Worm (Caenorhabditis elegans) whole organism, L4 larva: ENCODE measurements around the gene ints-5.

Source experiments
- F10B5.3 ChIP-seq: sonication (generic microtip); optimal IDR thresholded peaks from 2 replicates; lab custom pipeline; 2016; ENCODE audit warnings: mild to moderate bottlenecking, missing genetic modification characterization, missing compliant biosample characterization
- F37D6.2 ChIP-seq: sonication (generic microtip); optimal IDR thresholded peaks from 2 replicates; lab custom pipeline; 2016; ENCODE audit warnings: mild to moderate bottlenecking, missing genetic modification characterization, missing compliant biosample characterization
- F44E2.7 ChIP-seq: fragments of 200-800 bp; sonication (Bioruptor generic); IDR thresholded peaks from 2 replicates; pipeline ENCODE4 v2.1.2; 2022; ENCODE audit warnings: missing genetic modification characterization, missing compliant biosample characterization
- F49E8.2 ChIP-seq: sonication (generic microtip); optimal IDR thresholded peaks from 2 replicates; lab custom pipeline; 2016; ENCODE audit warnings: missing compliant biosample characterization, mild to moderate bottlenecking, missing genetic modification characterization, borderline replicate concordance
- T20F7.1 ChIP-seq: fragments of 200-800 bp; sonication (Bioruptor generic); optimal IDR thresholded peaks from 2 replicates; lab custom pipeline; 2018; ENCODE audit warnings: mild to moderate bottlenecking, missing genetic modification characterization, missing compliant biosample characterization
- Y48G9A.11 ChIP-seq: fragments of 200-800 bp; sonication (Bioruptor generic); IDR thresholded peaks from 2 replicates; pipeline ENCODE4 v1.3.6; 2022; ENCODE audit warnings: missing genetic modification reagents, missing genetic modification characterization, missing compliant biosample characterization
- ZK337.2 ChIP-seq: fragments of 200-800 bp; sonication (Bioruptor generic); IDR thresholded peaks from 2 replicates; pipeline ENCODE4 v1.3.6; 2022; ENCODE audit warnings: missing genetic modification reagents, missing genetic modification characterization, missing compliant biosample characterization
- aha-1 ChIP-seq: fragments of 150-350 bp; peaks from one replicate; lab custom pipeline; 2014; ENCODE audit warnings: missing biosample characterization, missing genetic modification characterization
- ama-1 ChIP-seq: fragments of 150-350 bp; optimal IDR thresholded peaks from 2 replicates; lab custom pipeline; 2014; ENCODE audit warnings: inconsistent platforms, mixed read lengths
- arid-1 ChIP-seq: fragments of 200-800 bp; sonication (Bioruptor generic); conservative IDR thresholded peaks from 2 replicates; pipeline ENCODE4 v1.3.6; 2022; ENCODE audit warnings: missing genetic modification reagents, missing genetic modification characterization, missing compliant biosample characterization
- ceh-20 ChIP-seq: fragments of 200-800 bp; sonication (Bioruptor generic); IDR thresholded peaks from 2 replicates; pipeline ENCODE4 v1.3.6; 2022; ENCODE audit warnings: missing genetic modification reagents, missing genetic modification characterization, missing compliant biosample characterization
- ceh-28 ChIP-seq: fragments of 150-350 bp; optimal IDR thresholded peaks from 2 replicates; lab custom pipeline; 2014; ENCODE audit warnings: missing biosample characterization, missing genetic modification reagents, missing genetic modification characterization
- ceh-62 ChIP-seq: sonication (generic microtip); optimal IDR thresholded peaks from 2 replicates; lab custom pipeline; 2017; ENCODE audit warnings: missing biosample characterization, missing genetic modification characterization
- ceh-82 ChIP-seq: sonication (generic microtip); optimal IDR thresholded peaks from 2 replicates; lab custom pipeline; 2017; ENCODE audit warnings: missing biosample characterization, missing genetic modification characterization
- daf-12 ChIP-seq: fragments of 150-350 bp; optimal IDR thresholded peaks from 2 replicates; lab custom pipeline; 2014; ENCODE audit warnings: missing biosample characterization, missing genetic modification reagents, missing genetic modification characterization
- daf-19 ChIP-seq: fragments of 200-800 bp; sonication (Bioruptor generic); conservative IDR thresholded peaks from 2 replicates; pipeline ENCODE4 v1.3.6; 2022; ENCODE audit warnings: missing genetic modification characterization, missing compliant biosample characterization
- daf-8 ChIP-seq: fragments of 200-800 bp; sonication (Bioruptor generic); IDR thresholded peaks from 2 replicates; pipeline ENCODE4 v1.3.6; 2022; ENCODE audit warnings: missing genetic modification characterization, missing compliant biosample characterization
- dmd-8 ChIP-seq: fragments of 200-800 bp; sonication (Bioruptor generic); IDR thresholded peaks from 2 replicates; pipeline ENCODE4 v1.3.6; 2022; ENCODE audit warnings: missing genetic modification characterization, missing compliant biosample characterization
- dmd-9 ChIP-seq: fragments of 200-800 bp; sonication (Bioruptor generic); IDR thresholded peaks from 2 replicates; pipeline ENCODE4 v1.3.6; 2022; ENCODE audit warnings: missing genetic modification reagents, missing genetic modification characterization, missing compliant biosample characterization
- duxl-1 ChIP-seq: sonication (generic microtip); optimal IDR thresholded peaks from 2 replicates; lab custom pipeline; 2016; ENCODE audit warnings: mild to moderate bottlenecking, missing genetic modification characterization, moderate library complexity, missing compliant biosample characterization; ENCODE audit not compliant: poor library complexity
- dve-1 ChIP-seq: sonication (generic microtip); optimal IDR thresholded peaks from 2 replicates; lab custom pipeline; 2017; ENCODE audit warnings: antibody characterized with exemption, mild to moderate bottlenecking, missing genetic modification characterization, missing compliant biosample characterization; ENCODE audit not compliant: insufficient read depth
- fkh-10 ChIP-seq: fragments of 150-350 bp; optimal IDR thresholded peaks from 2 replicates; lab custom pipeline; 2014; ENCODE audit warnings: missing biosample characterization, missing genetic modification reagents, missing genetic modification characterization
- fos-1 ChIP-seq: fragments of 150-350 bp; optimal IDR thresholded peaks from 2 replicates; lab custom pipeline; 2014; ENCODE audit warnings: missing biosample characterization, missing genetic modification characterization
- hif-1 ChIP-seq, 2 experiments: sonication (generic microtip); optimal IDR thresholded peaks; 2 replicates each; lab custom pipeline; 2016 to 2017; ENCODE audit warnings: missing compliant biosample characterization in 2 of 2, missing genetic modification characterization in 2 of 2, missing genetic modification reagents in 2 of 2, missing genotype in 2 of 2, mild to moderate bottlenecking in 1 of 2
- hlh-11 ChIP-seq: fragments of 200-800 bp; sonication (Bioruptor generic); optimal IDR thresholded peaks from 2 replicates; lab custom pipeline; 2018; ENCODE audit warnings: mild to moderate bottlenecking, missing genetic modification characterization, missing compliant biosample characterization
- hlh-30 ChIP-seq: sonication (generic microtip); optimal IDR thresholded peaks from 2 replicates; lab custom pipeline; 2017; ENCODE audit warnings: antibody characterized with exemption, mild to moderate bottlenecking, missing genetic modification characterization, missing compliant biosample characterization; ENCODE audit not compliant: insufficient read depth
- hmg-1.1 ChIP-seq: fragments of 200-800 bp; sonication (Bioruptor generic); IDR thresholded peaks from 2 replicates; pipeline ENCODE4 v1.3.6; 2022; ENCODE audit warnings: missing genetic modification reagents, missing genetic modification characterization, missing compliant biosample characterization
- lim-7 ChIP-seq: fragments of 200-800 bp; sonication (Bioruptor generic); IDR thresholded peaks from 2 replicates; pipeline ENCODE4 v1.3.6; 2022; ENCODE audit warnings: missing genetic modification characterization, missing compliant biosample characterization
- lin-13 ChIP-seq: fragments of 150-350 bp; optimal IDR thresholded peaks from 2 replicates; lab custom pipeline; 2014; ENCODE audit warnings: missing biosample characterization, missing genetic modification reagents, missing genetic modification characterization
- lin-15B ChIP-seq: fragments of 150-350 bp; sonication (generic microtip); optimal IDR thresholded peaks from 3 replicates; lab custom pipeline; 2014; ENCODE audit warnings: missing biosample characterization, missing genetic modification characterization
- lin-29 ChIP-seq: fragments of 200-800 bp; sonication (Bioruptor generic); IDR thresholded peaks from 2 replicates; pipeline ENCODE4 v1.3.6; 2022; ENCODE audit warnings: missing genetic modification reagents, missing genetic modification characterization, missing compliant biosample characterization
- lin-38 ChIP-seq: fragments of 200-800 bp; sonication (Bioruptor generic); IDR thresholded peaks from 2 replicates; pipeline ENCODE4 v1.3.6; 2022; ENCODE audit warnings: missing genetic modification reagents, missing genetic modification characterization, missing compliant biosample characterization
- mxl-2 ChIP-seq: fragments of 200-800 bp; sonication (Bioruptor generic); conservative IDR thresholded peaks from 2 replicates; pipeline ENCODE4 v1.3.6; 2022; ENCODE audit warnings: missing genetic modification reagents, missing genetic modification characterization, missing compliant biosample characterization
- mxl-3 ChIP-seq: fragments of 200-800 bp; sonication (Bioruptor generic); optimal IDR thresholded peaks from 2 replicates; lab custom pipeline; 2018; ENCODE audit warnings: mild to moderate bottlenecking, missing genetic modification characterization, missing compliant biosample characterization
- nhr-10 ChIP-seq: fragments of 150-350 bp; optimal IDR thresholded peaks from 2 replicates; lab custom pipeline; 2014; ENCODE audit warnings: missing biosample characterization, missing genetic modification characterization
- nhr-111 ChIP-seq: fragments of 200-800 bp; sonication (Bioruptor generic); optimal IDR thresholded peaks from 2 replicates; lab custom pipeline; 2018; ENCODE audit warnings: mild to moderate bottlenecking, missing genetic modification characterization, missing compliant biosample characterization
- nhr-25 ChIP-seq: sonication (generic microtip); optimal IDR thresholded peaks from 2 replicates; lab custom pipeline; 2017; ENCODE audit warnings: missing genetic modification characterization, mild to moderate bottlenecking, missing compliant biosample characterization, antibody characterized with exemption, moderate library complexity, borderline replicate concordance; ENCODE audit not compliant: insufficient read depth
- nhr-48 ChIP-seq: sonication (generic microtip); optimal IDR thresholded peaks from 2 replicates; lab custom pipeline; 2016; ENCODE audit warnings: mild to moderate bottlenecking, missing genetic modification characterization, missing compliant biosample characterization
- nhr-76 ChIP-seq: fragments of 150-350 bp; optimal IDR thresholded peaks from 2 replicates; lab custom pipeline; 2014; ENCODE audit warnings: missing biosample characterization, missing genetic modification characterization
- nhr-77 ChIP-seq: fragments of 150-350 bp; optimal IDR thresholded peaks from 2 replicates; lab custom pipeline; 2014; ENCODE audit warnings: missing biosample characterization, missing genetic modification characterization
- php-3 ChIP-seq: fragments of 200-800 bp; sonication (Bioruptor generic); IDR thresholded peaks from 2 replicates; pipeline ENCODE4 v1.3.6; 2022; ENCODE audit warnings: missing genetic modification reagents, missing genetic modification characterization, missing compliant biosample characterization
- pqm-1 ChIP-seq: sonication (generic microtip); optimal IDR thresholded peaks from 2 replicates; lab custom pipeline; 2017; ENCODE audit warnings: missing biosample characterization, missing genetic modification characterization
- rbr-2 ChIP-seq: sonication (generic microtip); optimal IDR thresholded peaks from 2 replicates; lab custom pipeline; 2016; ENCODE audit warnings: missing genotype, missing genetic modification characterization, missing compliant biosample characterization
- saeg-2 ChIP-seq: fragments of 200-800 bp; sonication (Bioruptor generic); IDR thresholded peaks from 2 replicates; pipeline ENCODE4 v1.3.6; 2022; ENCODE audit warnings: missing genetic modification reagents, missing genetic modification characterization, missing compliant biosample characterization
- snpc-4 ChIP-seq: fragments of 150-350 bp; optimal IDR thresholded peaks from 2 replicates; lab custom pipeline; 2014; ENCODE audit warnings: missing biosample characterization, missing genetic modification characterization
- spr-1 ChIP-seq: sonication (generic microtip); optimal IDR thresholded peaks from 2 replicates; lab custom pipeline; 2016; ENCODE audit warnings: mild to moderate bottlenecking, missing genetic modification characterization, missing compliant biosample characterization
- spr-3 ChIP-seq: fragments of 200-800 bp; sonication (Bioruptor generic); optimal IDR thresholded peaks from 2 replicates; lab custom pipeline; 2018; ENCODE audit warnings: mild to moderate bottlenecking, missing genetic modification characterization, missing compliant biosample characterization
- unc-130 ChIP-seq: sonication (generic microtip); optimal IDR thresholded peaks from 2 replicates; lab custom pipeline; 2016; ENCODE audit warnings: missing genetic modification reagents, missing genetic modification characterization, missing compliant biosample characterization
- unc-62 ChIP-seq, 3 experiments: fragments of 150-350 bp in 1 of 3; sonication (generic microtip); optimal IDR thresholded peaks in 2 of 3; peaks in 1 of 3; 1 replicate in 1 of 3; 2 replicates in 2 of 3; lab custom pipeline; 2014 to 2017; ENCODE audit warnings: missing biosample characterization in 3 of 3, missing genetic modification characterization in 3 of 3, missing genetic modification reagents in 3 of 3, missing genotype in 1 of 3
- vab-7 ChIP-seq: fragments of 200-800 bp; sonication (Bioruptor generic); IDR thresholded peaks from 2 replicates; pipeline ENCODE4 v1.3.6; 2022; ENCODE audit warnings: missing genetic modification reagents, missing genetic modification characterization, missing compliant biosample characterization
- zag-1 ChIP-seq: fragments of 150-350 bp; optimal IDR thresholded peaks from 2 replicates; lab custom pipeline; 2014; ENCODE audit warnings: missing biosample characterization, missing genetic modification characterization
- ztf-11 ChIP-seq: fragments of 150-350 bp; optimal IDR thresholded peaks from 2 replicates; lab custom pipeline; 2014; ENCODE audit warnings: missing biosample characterization, missing genetic modification characterization

The ints-5 gene

ce11 chrV:18533606-18534005, at the start of gene ints-5:
TSS of gene ints-5 (plus strand) at chrV:18533953.
- TF ChIP-seq zag-1 (no peak), lin-38 (peak; percentile 96), daf-12 (tag; lab: Kevin White, UChicago) (no peak), T20F7.1 (GFP tag; lab: Kevin White, UChicago) (no peak), dmd-8 (GFP tag; lab: Robert Waterston, UW) (no peak), snpc-4 (tag; lab: Kevin White, UChicago) (no peak), F44E2.7 (GFP tag; lab: Robert Waterston, UW) (no peak), duxl-1 (no peak), hif-1 (tag; optimal IDR thresholded peaks at IDR 0.05; lab: Kevin White, UChicago) (no peak), ceh-20 (GFP tag; lab: Robert Waterston, UW) (no peak), ceh-62 (tag; lab: Kevin White, UChicago) (no peak), nhr-25 (tag; lab: Kevin White, UChicago) (no peak), lin-29 (GFP tag; lab: Robert Waterston, UW) (no peak), F49E8.2 (tag; lab: Kevin White, UChicago) (no peak), dmd-9 (no peak), lin-15B (tag; lab: Kevin White, UChicago) (no peak), dve-1 (tag; lab: Kevin White, UChicago) (peak; percentile 4), ceh-28 (tag; lab: Kevin White, UChicago) (no peak), spr-3 (no peak), rbr-2 (tag; lab: Kevin White, UChicago) (no peak), hlh-11 (tag; lab: Kevin White, UChicago) (peak; percentile 10), nhr-77 (tag; lab: Kevin White, UChicago) (no peak), vab-7 (no peak), F37D6.2 (tag; lab: Kevin White, UChicago) (no peak), nhr-76 (tag; lab: Kevin White, UChicago) (no peak), ZK337.2 (GFP tag; lab: Robert Waterston, UW) (no peak), daf-8 (no peak), hmg-1.1 (GFP tag; lab: Robert Waterston, UW) (no peak), unc-62 (GFP tag; optimal IDR thresholded peaks at IDR 0.05 in 1 of 2; lab: Kevin White, UChicago) (no peak), unc-62 (tag; optimal IDR thresholded peaks at IDR 0.05; lab: Kevin White, UChicago) (no peak), php-3 (GFP tag; lab: Robert Waterston, UW) (no peak), ceh-82 (tag; lab: Kevin White, UChicago) (no peak), spr-1 (tag; lab: Kevin White, UChicago) (no peak), lim-7 (GFP tag; lab: Robert Waterston, UW) (no peak), ztf-11 (tag; lab: Kevin White, UChicago) (no peak), Y48G9A.11 (GFP tag; lab: Robert Waterston, UW) (no peak), aha-1 (tag; lab: Kevin White, UChicago) (peak; percentile 79), nhr-48 (tag; lab: Kevin White, UChicago) (no peak), ama-1 (no peak), lin-13 (GFP tag; lab: Kevin White, UChicago) (peak; percentile 62), pqm-1 (tag; lab: Kevin White, UChicago) (no peak), fos-1 (no peak), mxl-2 (no peak), mxl-3 (GFP tag; lab: Kevin White, UChicago) (no peak), daf-19 (GFP tag; lab: Robert Waterston, UW) (no peak), fkh-10 (GFP tag; lab: Kevin White, UChicago) (no peak), nhr-10 (tag; lab: Kevin White, UChicago) (no peak), arid-1 (no peak), unc-130 (GFP tag; lab: Kevin White, UChicago) (no peak), nhr-111 (GFP tag; lab: Kevin White, UChicago) (no peak), hlh-30 (tag; lab: Kevin White, UChicago) (peak; percentile 12), saeg-2 (GFP tag; lab: Robert Waterston, UW) (no peak), F10B5.3 (tag; lab: Kevin White, UChicago) (no peak)
